Fruit fly (Drosophila melanogaster): ENCODE results near the gene Uch-L5.

The Uch-L5 gene

dm6 chr3L:9505713-9506062, 28.9 kb upstream of the Uch-L5 start (continued):
- TF ChIP-seq slou (GFP tag; optimal IDR thresholded peaks at IDR 0.05) (no peak), onecut (GFP tag; IDR thresholded peaks at IDR 0.05) (no peak), Six4 (GFP tag; optimal IDR thresholded peaks at IDR 0.05) (no peak), schlank (tag; optimal IDR thresholded peaks at IDR 0.05) (no peak), CG10366 (GFP tag; IDR thresholded peaks at IDR 0.05) (no peak), CG9609 (GFP tag; optimal IDR thresholded peaks at IDR 0.05) (no peak), HLH54F (GFP tag; optimal IDR thresholded peaks at IDR 0.05) (no peak), CG16813 (GFP tag; IDR thresholded peaks at IDR 0.05; ENCODE audit: partially characterized antibody) (no peak), trem (tag; optimal IDR thresholded peaks at IDR 0.05) (no peak), CG15269 (tag; optimal IDR thresholded peaks at IDR 0.05) (no peak), cad (GFP tag; optimal IDR thresholded peaks at IDR 0.05) (no peak), CG8388 (GFP tag; optimal IDR thresholded peaks at IDR 0.05) (no peak), CG8478 (optimal IDR thresholded peaks at IDR 0.05) (no peak), CG15479 (GFP tag; optimal IDR thresholded peaks at IDR 0.05) (no peak), sqz (GFP tag; optimal IDR thresholded peaks at IDR 0.05) (no peak), chif (GFP tag; optimal IDR thresholded peaks at IDR 0.05) (no peak), Dip3 (GFP tag; optimal IDR thresholded peaks at IDR 0.05) (no peak), ash1 (GFP tag; optimal IDR thresholded peaks at IDR 0.05) (no peak), Lpt (GFP tag; optimal IDR thresholded peaks at IDR 0.05) (no peak), fd64A (GFP tag; optimal IDR thresholded peaks at IDR 0.05) (no peak), HHEX (GFP tag; optimal IDR thresholded peaks at IDR 0.05) (no peak), CG8944 (GFP tag; optimal IDR thresholded peaks at IDR 0.05) (no peak), Ets97D (GFP tag; optimal IDR thresholded peaks at IDR 0.05) (no peak), crc (GFP tag; optimal IDR thresholded peaks at IDR 0.05) (peak; percentile 16), CG8089 (GFP tag; optimal IDR thresholded peaks at IDR 0.05) (no peak), Sox100B (GFP tag; optimal IDR thresholded peaks at IDR 0.05) (peak; percentile 61), CG1602 (GFP tag; optimal IDR thresholded peaks at IDR 0.05) (no peak), B-H1 (GFP tag; IDR thresholded peaks at IDR 0.05) (no peak), Stat92E (GFP tag; optimal IDR thresholded peaks at IDR 0.05) (no peak), C15 (GFP tag; IDR thresholded peaks at IDR 0.05) (no peak), Nf-YB (GFP tag; optimal IDR thresholded peaks at IDR 0.05) (no peak), CTCF (GFP tag; optimal IDR thresholded peaks at IDR 0.05) (no peak), CG4707 (GFP tag; optimal IDR thresholded peaks at IDR 0.05) (no peak), ase (GFP tag; IDR thresholded peaks at IDR 0.05) (no peak), CG10321 (GFP tag; IDR thresholded peaks at IDR 0.05) (peak; percentile 69; the same call in 1 of the 2 replicates), CG3163 (GFP tag; optimal IDR thresholded peaks at IDR 0.05) (peak; percentile 83), Dfd (GFP tag; optimal IDR thresholded peaks at IDR 0.05) (no peak), org-1 (GFP tag; optimal IDR thresholded peaks at IDR 0.05) (no peak), CG3838 (GFP tag; optimal IDR thresholded peaks at IDR 0.05) (no peak), eve (GFP tag; optimal IDR thresholded peaks at IDR 0.05) (no peak)

- no peak for TF ChIP-seq Sin3A (optimal IDR thresholded peaks at IDR 0.05)
- no peak for TF ChIP-seq CG15011 (GFP tag; optimal IDR thresholded peaks at IDR 0.05)
- TF ChIP-seq PHDP (tag; optimal IDR thresholded peaks at IDR 0.05) = peak; percentile 26
- TF ChIP-seq hth (optimal IDR thresholded peaks at IDR 0.05) = no peak
- TF ChIP-seq ind (GFP tag; optimal IDR thresholded peaks at IDR 0.05) = peak; percentile 15
- TF ChIP-seq fd96Cb (tag; optimal IDR thresholded peaks at IDR 0.05) = peak; percentile 50
- TF ChIP-seq CG8478 (optimal IDR thresholded peaks at IDR 0.05) = no peak
- TF ChIP-seq CG2712 (tag; optimal IDR thresholded peaks at IDR 0.05) = peak; percentile 79
- TF ChIP-seq tio (GFP tag; optimal IDR thresholded peaks at IDR 0.05) = no peak
- no peak for TF ChIP-seq CG16815 (GFP tag; optimal IDR thresholded peaks at IDR 0.05)
- no peak; the same call in 2 of the 3 replicates for TF ChIP-seq Doc3 (GFP tag; IDR thresholded peaks at IDR 0.05; ENCODE audit: partially characterized antibody)
- 0 out of 2 replicates have a peak, but pooled peaks have one; percentile 24 for TF ChIP-seq Atf6 (GFP tag; IDR thresholded peaks at IDR 0.05)
- TF ChIP-seq zen (tag; optimal IDR thresholded peaks at IDR 0.05) = no peak
- no peak for TF ChIP-seq NK7.1 (GFP tag; optimal IDR thresholded peaks at IDR 0.05)
- TF ChIP-seq Blimp-1 (GFP tag; optimal IDR thresholded peaks at IDR 0.05) = peak; percentile 66
- no peak for TF ChIP-seq ato (GFP tag; IDR thresholded peaks at IDR 0.05; ENCODE audit: partially characterized antibody)
These were observed 28.4 kb upstream of the Uch-L5 start, which contains the start of gene path for dm6 chr3L:9505007-9505712. Gene path (minus strand): TSS chr3L:9505328.
